Fruit fly (Drosophila melanogaster) whole organism, embryonic: Measurements from ENCODE around the gene Cpr30B.

Source experiments
- CG10431 ChIP-seq: fragments of 200-800 bp; sonication (Bioruptor generic); optimal IDR thresholded peaks from 3 replicates; lab custom pipeline; 2018; ENCODE audit warnings: missing biosample characterization, mild to moderate bottlenecking, missing genetic modification characterization
- CG10654 ChIP-seq: fragments of 200-800 bp; sonication (Bioruptor generic); optimal IDR thresholded peaks from 2 replicates; lab custom pipeline; 2016; ENCODE audit warnings: missing biosample characterization, missing genetic modification characterization
- CG12769 ChIP-seq: fragments of 200-800 bp; sonication (Bioruptor generic); optimal IDR thresholded peaks from 2 replicates; lab custom pipeline; 2019; ENCODE audit warnings: missing biosample characterization, mild to moderate bottlenecking, missing genetic modification characterization, moderate library complexity
- CG13296 ChIP-seq: fragments of 200-800 bp; sonication (Bioruptor generic); optimal IDR thresholded peaks from 3 replicates; lab custom pipeline; 2018; ENCODE audit warnings: missing biosample characterization, mild to moderate bottlenecking, missing genetic modification characterization
- CG14667 ChIP-seq: fragments of 200-800 bp; sonication (Bioruptor generic); IDR thresholded peaks from 2 replicates; pipeline ENCODE4 v1.3.6; 2022; ENCODE audit warnings: missing biosample characterization, missing genetic modification characterization
- CG14860 ChIP-seq: fragments of 200-800 bp; sonication (Bioruptor generic); IDR thresholded peaks from 3 replicates; pipeline ENCODE4 v1.3.6; 2022; ENCODE audit warnings: missing biosample characterization, missing genetic modification characterization; ENCODE audit not compliant: partially characterized antibody
- CG15073 ChIP-seq: fragments of 200-800 bp; sonication (Bioruptor generic); optimal IDR thresholded peaks from 2 replicates; lab custom pipeline; 2016; ENCODE audit warnings: missing biosample characterization, missing genetic modification characterization
- CG1529 ChIP-seq: fragments of 200-800 bp; sonication (Bioruptor generic); optimal IDR thresholded peaks from 3 replicates; lab custom pipeline; 2018; ENCODE audit warnings: missing biosample characterization, missing genetic modification characterization
- CG1603 ChIP-seq: fragments of 200-800 bp; sonication (Bioruptor generic); optimal IDR thresholded peaks from 2 replicates; lab custom pipeline; 2019; ENCODE audit warnings: missing biosample characterization, mild to moderate bottlenecking, missing genetic modification characterization, moderate library complexity
- CG17568 ChIP-seq: fragments of 200-800 bp; sonication (Bioruptor generic); optimal IDR thresholded peaks from 2 replicates; lab custom pipeline; 2018; ENCODE audit warnings: missing biosample characterization, mild to moderate bottlenecking, missing genetic modification characterization, moderate library complexity
- CG2129 ChIP-seq: fragments of 200-800 bp; sonication (Bioruptor generic); IDR thresholded peaks from 2 replicates; pipeline ENCODE4 v1.3.6; 2022; ENCODE audit warnings: missing biosample characterization, missing genetic modification characterization; ENCODE audit not compliant: partially characterized antibody
- CG3065 ChIP-seq: fragments of 200-800 bp; sonication (Bioruptor generic); optimal IDR thresholded peaks from 2 replicates; lab custom pipeline; 2016; ENCODE audit warnings: missing biosample characterization, missing genetic modification characterization
- CG43689 ChIP-seq: fragments of 200-800 bp; sonication (Bioruptor generic); IDR thresholded peaks from 2 replicates; pipeline ENCODE4 v1.3.6; 2022; ENCODE audit warnings: missing biosample characterization, missing genetic modification characterization
- CG6254 ChIP-seq: fragments of 200-800 bp; sonication (Bioruptor generic); optimal IDR thresholded peaks from 3 replicates; lab custom pipeline; 2017; ENCODE audit warnings: mild to moderate bottlenecking, missing biosample characterization, missing genetic modification reagents, missing genetic modification characterization
- CG6689 ChIP-seq: fragments of 200-800 bp; sonication (Bioruptor generic); IDR thresholded peaks from 2 replicates; pipeline ENCODE4 v1.3.6; 2022; ENCODE audit warnings: missing biosample characterization, missing genetic modification characterization
- CG9215 ChIP-seq: fragments of 200-800 bp; sonication (Bioruptor generic); IDR thresholded peaks from 2 replicates; pipeline ENCODE4 v1.3.6; 2022; ENCODE audit warnings: missing biosample characterization, missing genetic modification characterization
- Dad ChIP-seq: fragments of 200-800 bp; sonication (Bioruptor generic); optimal IDR thresholded peaks from 3 replicates; lab custom pipeline; 2016; ENCODE audit warnings: missing biosample characterization, missing genetic modification characterization
- MTF-1 ChIP-seq: fragments of 200-800 bp; sonication (Bioruptor generic); optimal IDR thresholded peaks from 2 replicates; lab custom pipeline; 2018; ENCODE audit warnings: missing biosample characterization, mild to moderate bottlenecking, missing genetic modification characterization, borderline replicate concordance
- Neu2 ChIP-seq: fragments of 200-800 bp; sonication (Bioruptor generic); optimal IDR thresholded peaks from 3 replicates; lab custom pipeline; 2016; ENCODE audit warnings: missing biosample characterization, missing genetic modification characterization, borderline replicate concordance
- Optix ChIP-seq: fragments of 200-800 bp; sonication (Bioruptor generic); IDR thresholded peaks from 3 replicates; pipeline ENCODE4 v1.3.6; 2022; ENCODE audit warnings: missing biosample characterization, missing genetic modification characterization
- Ptx1 ChIP-seq: fragments of 200-800 bp; sonication (Bioruptor generic); IDR thresholded peaks from 2 replicates; pipeline ENCODE4 v1.3.6; 2022; ENCODE audit warnings: missing biosample characterization, missing genetic modification characterization
- Rx ChIP-seq: fragments of 200-800 bp; sonication (Bioruptor generic); IDR thresholded peaks from 2 replicates; pipeline ENCODE4 v1.3.6; 2022; ENCODE audit warnings: missing biosample characterization, missing genetic modification characterization
- Spps ChIP-seq: fragments of 200-800 bp; sonication (Bioruptor generic); optimal IDR thresholded peaks from 2 replicates; lab custom pipeline; 2018; ENCODE audit warnings: missing biosample characterization, mild to moderate bottlenecking, missing genetic modification characterization
- Stat92E ChIP-seq, 3 experiments: fragments of >200 bp in 2 of 3; fragments of 200-800 bp in 1 of 3; sonication (Bioruptor generic) in 1 of 3; optimal IDR thresholded peaks; 2 replicates each; lab custom pipeline; 2017 to 2019; ENCODE audit warnings: missing biosample characterization in 3 of 3, missing genetic modification characterization in 3 of 3, mild to moderate bottlenecking in 1 of 3, moderate library complexity in 1 of 3
- Vsx1 ChIP-seq: fragments of 200-800 bp; sonication (Bioruptor generic); optimal IDR thresholded peaks from 2 replicates; lab custom pipeline; 2017; ENCODE audit warnings: missing biosample characterization, mild to moderate bottlenecking, missing genetic modification characterization, missing genetic modification reagents
- aop ChIP-seq: fragments of 200-800 bp; sonication (Bioruptor generic); IDR thresholded peaks from 2 replicates; pipeline ENCODE4 v1.3.6; 2022; ENCODE audit warnings: missing biosample characterization, missing genetic modification characterization
- ase ChIP-seq: fragments of 200-800 bp; sonication (Bioruptor generic); IDR thresholded peaks from 3 replicates; pipeline ENCODE4 v1.3.6; 2022; ENCODE audit warnings: missing biosample characterization, missing genetic modification characterization
- danr ChIP-seq: fragments of 200-800 bp; sonication (Bioruptor generic); IDR thresholded peaks from 2 replicates; pipeline ENCODE4 v1.3.6; 2022; ENCODE audit warnings: missing biosample characterization, missing genetic modification characterization
- dati ChIP-seq: fragments of 200-800 bp; sonication (Bioruptor generic); IDR thresholded peaks from 2 replicates; pipeline ENCODE4 v1.3.6; 2022; ENCODE audit warnings: missing biosample characterization, missing genetic modification characterization
- disco-r ChIP-seq: fragments of 200-800 bp; sonication (Bioruptor generic); optimal IDR thresholded peaks from 2 replicates; lab custom pipeline; 2016; ENCODE audit warnings: missing biosample characterization, missing genetic modification characterization
- en ChIP-seq: fragments of 200-800 bp; sonication (Bioruptor generic); optimal IDR thresholded peaks from 2 replicates; lab custom pipeline; 2016; ENCODE audit warnings: missing biosample characterization, missing genetic modification characterization
- exex ChIP-seq: fragments of 200-800 bp; sonication (Bioruptor generic); optimal IDR thresholded peaks from 4 replicates; lab custom pipeline; 2018; ENCODE audit warnings: missing biosample characterization, mild to moderate bottlenecking, missing genetic modification characterization, moderate library complexity
- fd64A ChIP-seq: fragments of 200-800 bp; sonication (Bioruptor generic); optimal IDR thresholded peaks from 3 replicates; lab custom pipeline; 2018; ENCODE audit warnings: missing biosample characterization, mild to moderate bottlenecking, missing genetic modification characterization
- ham ChIP-seq: fragments of 200-800 bp; sonication (Bioruptor generic); IDR thresholded peaks from 2 replicates; pipeline ENCODE4 v1.3.6; 2022; ENCODE audit warnings: missing biosample characterization, missing genetic modification characterization
- hth ChIP-seq: fragments of >200 bp; optimal IDR thresholded peaks from 2 replicates; lab custom pipeline; 2017; ENCODE audit warnings: inconsistent platforms
- lab ChIP-seq: fragments of 200-800 bp; sonication (Bioruptor generic); optimal IDR thresholded peaks from 3 replicates; lab custom pipeline; 2017; ENCODE audit warnings: missing biosample characterization, missing genetic modification characterization, mild to moderate bottlenecking, moderate library complexity, missing genetic modification reagents
- lbe ChIP-seq: fragments of 200-800 bp; sonication (Bioruptor generic); optimal IDR thresholded peaks from 2 replicates; lab custom pipeline; 2016; ENCODE audit warnings: missing biosample characterization, mild to moderate bottlenecking, missing genetic modification characterization
- maf-S ChIP-seq: fragments of 200-800 bp; sonication (Bioruptor generic); optimal IDR thresholded peaks from 2 replicates; lab custom pipeline; 2016; ENCODE audit warnings: missing biosample characterization, missing genetic modification characterization
- mam ChIP-seq: fragments of 200-800 bp; sonication (Bioruptor generic); optimal IDR thresholded peaks from 3 replicates; lab custom pipeline; 2016; ENCODE audit warnings: missing biosample characterization, missing genetic modification characterization
- nerfin-1 ChIP-seq: fragments of 200-800 bp; sonication (Bioruptor generic); optimal IDR thresholded peaks from 3 replicates; lab custom pipeline; 2019; ENCODE audit warnings: missing biosample characterization, mild to moderate bottlenecking, missing genetic modification characterization, moderate library complexity
- oc ChIP-seq: fragments of 200-800 bp; sonication (Bioruptor generic); optimal IDR thresholded peaks from 2 replicates; lab custom pipeline; 2018; ENCODE audit warnings: missing biosample characterization, mild to moderate bottlenecking, missing genetic modification characterization, moderate library complexity
- p53 ChIP-seq: fragments of 200-800 bp; sonication (Bioruptor generic); optimal IDR thresholded peaks from 2 replicates; lab custom pipeline; 2016; ENCODE audit warnings: missing biosample characterization, missing genetic modification characterization
- pb ChIP-seq: fragments of 200-800 bp; sonication (Bioruptor generic); optimal IDR thresholded peaks from 3 replicates; lab custom pipeline; 2016; ENCODE audit warnings: missing biosample characterization, missing genetic modification characterization
- prd ChIP-seq, 3 experiments: fragments of >200 bp in 2 of 3; fragments of 200-800 bp in 1 of 3; sonication (Bioruptor generic) in 1 of 3; optimal IDR thresholded peaks in 2 of 3; IDR thresholded peaks in 1 of 3; 2 replicates in 2 of 3; 3 replicates in 1 of 3; pipeline versions ENCODE4 v1.3.6 to Lab custom; 2017 to 2022; ENCODE audit warnings: missing biosample characterization in 1 of 3, missing genetic modification characterization in 1 of 3
- pum ChIP-seq: fragments of 200-800 bp; sonication (Bioruptor generic); optimal IDR thresholded peaks from 2 replicates; lab custom pipeline; 2016; ENCODE audit warnings: missing biosample characterization, missing genetic modification characterization
- repo ChIP-seq: fragments of 200-800 bp; sonication (Bioruptor generic); optimal IDR thresholded peaks from 2 replicates; lab custom pipeline; 2016; ENCODE audit warnings: missing biosample characterization, missing genetic modification characterization
- sd ChIP-seq: fragments of 200-800 bp; sonication (Bioruptor generic); optimal IDR thresholded peaks from 3 replicates; lab custom pipeline; 2018; ENCODE audit warnings: missing biosample characterization, mild to moderate bottlenecking, missing genetic modification characterization, moderate library complexity
- usp ChIP-seq: fragments of >200 bp; optimal IDR thresholded peaks from 2 replicates; lab custom pipeline; 2017; ENCODE audit warnings: missing biosample characterization, missing genetic modification characterization
- vfl ChIP-seq: fragments of 200-800 bp; sonication (Bioruptor generic); optimal IDR thresholded peaks from 2 replicates; lab custom pipeline; 2016; ENCODE audit warnings: missing biosample characterization, missing genetic modification characterization

Gene Cpr30B

DNA sequence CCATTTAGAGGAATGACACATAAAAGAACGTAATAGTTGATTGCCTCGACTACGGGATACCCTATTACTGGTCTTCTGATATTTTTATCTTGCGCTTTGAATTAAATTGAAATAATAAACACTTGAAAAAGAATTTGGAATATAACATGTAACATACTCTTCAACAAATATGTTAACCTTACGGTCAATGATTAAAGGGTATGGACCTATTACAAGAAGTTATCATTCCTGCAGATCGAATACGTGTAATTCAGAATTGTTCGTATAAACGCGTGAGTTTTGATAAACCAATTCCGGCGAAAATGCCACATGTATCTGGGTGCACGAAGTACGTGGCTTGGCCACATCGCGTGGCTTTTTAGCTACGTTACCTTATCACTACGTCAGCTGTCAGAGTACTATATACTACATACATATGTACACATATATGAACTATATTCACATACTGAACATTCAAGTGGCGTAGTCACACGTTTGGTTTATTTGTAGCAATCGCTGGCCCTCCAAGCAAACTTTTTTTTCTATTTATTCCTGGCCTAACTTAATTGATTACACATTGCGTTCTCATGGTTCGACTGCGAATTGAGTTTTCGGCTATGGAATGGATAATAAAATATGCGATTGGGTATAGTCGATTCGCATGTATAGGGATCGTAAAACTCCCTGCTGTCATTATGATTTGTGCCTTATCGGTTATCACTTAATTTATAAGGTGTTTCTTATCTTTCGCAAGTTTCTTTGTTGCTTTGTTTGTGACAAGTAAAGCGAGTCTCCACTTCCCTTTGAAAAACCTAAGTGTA, 44.3 kb upstream of the Cpr30B start (continued):
- TF ChIP-seq pum (GFP tag; lab: Kevin White, UChicago) (no peak), usp (GFP tag; lab: Kevin White, UChicago) (no peak), Rx (GFP tag; lab: Robert Waterston, UW) (no peak), sd (tag; lab: Kevin White, UChicago) (peak; percentile 62), pb (no peak), ham (GFP tag; lab: Robert Waterston, UW) (no peak), CG1603 (tag; lab: Kevin White, UChicago) (peak; percentile 67), Stat92E (GFP tag; optimal IDR thresholded peaks at IDR 0.05; lab: Kevin White, UChicago) (no peak), aop (GFP tag; lab: Robert Waterston, UW) (no peak), CG10654 (peak; percentile 64), repo (peak; percentile 44), CG2129 (no peak), hth (lab: Kevin White, UChicago) (no peak), Ptx1 (peak; percentile 73), lbe (GFP tag; lab: Kevin White, UChicago) (no peak), Spps (tag; lab: Kevin White, UChicago) (peak; percentile 15), disco-r (no peak), Optix (GFP tag; lab: Robert Waterston, UW) (no peak), mam (GFP tag; lab: Kevin White, UChicago) (peak; percentile 74), vfl (GFP tag; lab: Kevin White, UChicago) (no peak), lab (peak; percentile 71), CG10431 (GFP tag; lab: Kevin White, UChicago) (no peak), p53 (GFP tag; lab: Kevin White, UChicago) (no peak), MTF-1 (GFP tag; lab: Kevin White, UChicago) (no peak), prd (optimal IDR thresholded peaks at IDR 0.05; lab: Kevin White, UChicago) (no peak), prd (GFP tag; IDR thresholded peaks at IDR 0.05; lab: Robert Waterston, UW) (peak; percentile 77), maf-S (GFP tag; lab: Kevin White, UChicago) (peak; percentile 58), CG6254 (GFP tag; lab: Kevin White, UChicago) (no peak), CG43689 (GFP tag; lab: Robert Waterston, UW) (no peak), CG17568 (peak; percentile 0), CG15073 (GFP tag; lab: Kevin White, UChicago) (no peak), fd64A (GFP tag; lab: Kevin White, UChicago) (peak; percentile 16), CG1529 (no peak), CG9215 (no peak; the same call in 1 of the 2 replicates), CG14667 (GFP tag; lab: Robert Waterston, UW) (0 out of 2 replicates have a peak, but pooled peaks have one; percentile 9), en (peak; percentile 56), dati (GFP tag; lab: Robert Waterston, UW) (no peak), nerfin-1 (tag; lab: Kevin White, UChicago) (peak; percentile 34), CG13296 (GFP tag; lab: Kevin White, UChicago) (peak; percentile 28), ase (GFP tag; lab: Robert Waterston, UW) (peak; percentile 24; the same call in 1 of the 3 replicates), exex (tag; lab: Kevin White, UChicago) (peak; percentile 93), CG3065 (GFP tag; lab: Kevin White, UChicago) (peak; percentile 5), CG6689 (peak; percentile 70), Vsx1 (GFP tag; lab: Kevin White, UChicago) (no peak), oc (tag; lab: Kevin White, UChicago) (no peak), Neu2 (GFP tag; lab: Kevin White, UChicago) (no peak), Dad (GFP tag; lab: Kevin White, UChicago) (peak; percentile 38), CG12769 (tag; lab: Kevin White, UChicago) (peak; percentile 73), danr (peak; percentile 40; the same call in 1 of the 2 replicates), CG14860 (no peak)
